Worm (Caenorhabditis elegans) whole organism, L4 larva: Measurements from ENCODE around the gene ugt-24.

Experiments used
- attf-4 ChIP-seq: sonication (generic microtip); optimal IDR thresholded peaks from 3 replicates; lab custom pipeline; 2017; ENCODE audit warnings: missing biosample characterization, missing genetic modification characterization
- ctbp-1 ChIP-seq: fragments of 200-800 bp; sonication (Bioruptor generic); IDR thresholded peaks from 2 replicates; pipeline ENCODE4 v1.3.6; 2022; ENCODE audit warnings: missing genetic modification reagents, missing genetic modification characterization, missing compliant biosample characterization
- dpl-1 ChIP-seq: fragments of 150-350 bp; optimal IDR thresholded peaks from 2 replicates; lab custom pipeline; 2014; ENCODE audit warnings: missing biosample characterization, missing genetic modification reagents, missing genetic modification characterization
- egl-43 ChIP-seq: fragments of 200-800 bp; sonication (Bioruptor generic); IDR thresholded peaks from 2 replicates; pipeline ENCODE4 v1.3.6; 2022; ENCODE audit warnings: missing genetic modification reagents, missing genetic modification characterization, missing compliant biosample characterization
- lin-15B ChIP-seq: fragments of 150-350 bp; sonication (generic microtip); optimal IDR thresholded peaks from 3 replicates; lab custom pipeline; 2014; ENCODE audit warnings: missing biosample characterization, missing genetic modification characterization
- lin-38 ChIP-seq: fragments of 200-800 bp; sonication (Bioruptor generic); IDR thresholded peaks from 2 replicates; pipeline ENCODE4 v1.3.6; 2022; ENCODE audit warnings: missing genetic modification reagents, missing genetic modification characterization, missing compliant biosample characterization
- nhr-11 ChIP-seq: fragments of 150-350 bp; optimal IDR thresholded peaks from 2 replicates; lab custom pipeline; 2014; ENCODE audit warnings: missing biosample characterization, missing genetic modification characterization
- nhr-48 ChIP-seq: sonication (generic microtip); optimal IDR thresholded peaks from 2 replicates; lab custom pipeline; 2016; ENCODE audit warnings: mild to moderate bottlenecking, missing genetic modification characterization, missing compliant biosample characterization
- pha-4 ChIP-seq, 2 experiments: fragments of 150-350 bp in 1 of 2; fragments of 200-800 bp in 1 of 2; sonication (Bioruptor generic) in 1 of 2; IDR thresholded peaks in 1 of 2; optimal IDR thresholded peaks in 1 of 2; 2 replicates each; pipeline versions ENCODE4 v1.3.6 to Lab custom; 2014 to 2022; ENCODE audit warnings: missing genetic modification characterization in 2 of 2, missing genetic modification reagents in 2 of 2, missing biosample characterization in 1 of 2, missing compliant biosample characterization in 1 of 2

DNA sequence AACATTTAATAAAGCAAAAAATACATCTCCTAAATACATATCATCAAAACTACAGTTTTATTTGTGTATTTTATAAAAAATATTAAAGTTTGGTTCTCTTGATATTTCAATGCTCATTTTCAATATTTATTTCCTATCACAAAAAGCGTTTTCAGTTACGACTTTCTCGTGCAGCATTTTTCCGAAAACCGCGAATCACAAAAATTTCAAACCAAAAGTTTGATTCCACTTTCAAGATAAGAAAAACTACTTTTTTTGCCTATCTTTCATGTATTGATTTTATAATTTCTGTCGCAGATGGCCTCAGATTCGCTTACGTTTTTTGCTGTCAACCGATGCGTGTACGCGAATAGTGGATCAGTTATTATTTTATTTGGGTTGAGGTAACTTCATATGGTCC lies 8.9 kb upstream of the ugt-24 start, which contains the start of gene C49A9.4:
- TF ChIP-seq lin-15B = no peak
- no peak for TF ChIP-seq dpl-1 (GFP tag; lab: Kevin White, UChicago)
- no peak for TF ChIP-seq nhr-48 (tag; lab: Kevin White, UChicago)
- no peak for TF ChIP-seq attf-4 (tag; lab: Kevin White, UChicago)
- no peak for TF ChIP-seq lin-38
- no peak for TF ChIP-seq nhr-11 (tag; lab: Kevin White, UChicago)
- TF ChIP-seq ctbp-1 (GFP tag; lab: Robert Waterston, UW) = no peak
- no peak for TF ChIP-seq pha-4 (GFP tag; IDR thresholded peaks at IDR 0.05; lab: Robert Waterston, UW)
- no peak for TF ChIP-seq pha-4 (tag; optimal IDR thresholded peaks at IDR 0.05; lab: Kevin White, UChicago)
- no peak for TF ChIP-seq egl-43 (GFP tag; lab: Robert Waterston, UW)
